Worm (Caenorhabditis elegans): ENCODE data around the gene F40F12.3.

F40F12.3 gene

DNA sequence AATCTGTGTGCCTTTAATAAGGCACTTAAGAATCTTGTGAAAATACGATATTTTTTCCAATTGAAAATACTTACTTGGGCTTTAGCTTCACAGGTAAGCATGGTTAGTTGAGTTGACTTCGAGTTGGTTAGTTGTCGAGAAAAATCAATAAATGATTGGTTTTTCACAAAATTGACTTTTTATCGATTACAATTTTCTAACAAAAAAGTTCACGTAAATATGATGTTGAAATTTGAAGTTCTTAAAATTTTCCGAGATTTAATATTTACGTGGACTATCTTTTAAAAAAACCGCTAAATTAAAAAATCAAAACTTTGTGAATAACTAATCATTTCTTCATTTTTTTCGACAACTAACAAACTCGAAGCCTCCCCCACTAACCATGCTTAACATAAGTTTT, at the start of gene F40F12.3:
Gene F40F12.3 (minus strand): TSS at position 101 of the 400 bp plus-strand sequence.
- TF ChIP-seq ceh-13 (GFP tag; optimal IDR thresholded peaks at IDR 0.05) = no peak
- no peak for TF ChIP-seq tbx-11 (GFP tag; IDR thresholded peaks at IDR 0.05)
- TF ChIP-seq flt-1 (GFP tag; IDR thresholded peaks at IDR 0.05) = no peak
- TF ChIP-seq hmbx-1 (tag; optimal IDR thresholded peaks at IDR 0.05) = no peak
- no peak for TF ChIP-seq tbx-37 (GFP tag; conservative IDR thresholded peaks at IDR 0.05)
- no peak for TF ChIP-seq tra-4 (tag; optimal IDR thresholded peaks at IDR 0.05)
- TF ChIP-seq hnd-1 (tag; optimal IDR thresholded peaks at IDR 0.05) = no peak
- no peak for TF ChIP-seq ets-7 (tag; optimal IDR thresholded peaks at IDR 0.05)

DNA sequence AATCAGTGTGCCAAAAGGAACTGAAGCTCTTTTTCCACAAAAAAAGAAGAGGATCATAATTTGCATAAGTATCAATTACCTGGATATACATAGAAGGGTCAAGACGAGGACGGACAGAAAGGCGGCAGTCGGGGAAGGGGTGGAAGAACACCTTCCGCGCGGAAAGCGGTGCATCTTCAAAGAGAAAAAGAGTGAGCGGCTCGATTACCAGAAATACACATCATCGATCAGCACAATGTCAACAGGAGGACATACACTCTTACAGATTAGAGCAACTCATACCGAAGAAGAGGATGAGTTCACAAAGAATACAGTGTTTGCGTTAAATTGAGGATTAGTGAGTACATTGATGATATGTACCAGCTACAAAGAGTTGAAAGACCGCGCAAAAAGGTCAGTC, 48.7 kb upstream of the F40F12.3 start:
- TF ChIP-seq hmg-4 (GFP tag; optimal IDR thresholded peaks at IDR 0.05) (peak; percentile 43), scrt-1 (GFP tag; IDR thresholded peaks at IDR 0.05) (no peak)

DNA sequence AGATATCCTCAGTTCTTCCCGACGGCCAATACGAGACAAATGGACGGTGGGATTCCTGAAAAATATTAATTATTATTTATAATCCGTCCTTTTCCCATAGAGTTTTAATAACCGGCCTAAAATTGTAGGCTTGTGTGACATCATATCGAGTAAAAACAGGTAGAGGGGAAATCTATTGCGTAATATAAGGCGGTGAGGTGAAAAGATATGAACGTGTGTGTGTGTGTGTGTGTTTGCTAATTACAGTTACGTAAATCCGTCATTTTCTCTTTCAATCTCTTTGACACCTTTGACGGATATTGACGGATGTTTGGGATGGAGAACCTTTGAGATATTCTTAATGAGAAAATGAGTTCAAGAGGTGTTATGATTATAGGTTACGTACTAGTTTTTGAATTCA, 44.8 kb upstream of the F40F12.3 start:
- TF ChIP-seq hmg-4 (GFP tag; optimal IDR thresholded peaks at IDR 0.05) = no peak
- no peak for TF ChIP-seq tbx-11 (GFP tag; IDR thresholded peaks at IDR 0.05)
- no peak for TF ChIP-seq aly-1 (tag; optimal IDR thresholded peaks at IDR 0.05)
- no peak for TF ChIP-seq scrt-1 (GFP tag; IDR thresholded peaks at IDR 0.05)
- peak; percentile 58 for TF ChIP-seq ceh-36 (tag; optimal IDR thresholded peaks at IDR 0.05)
- TF ChIP-seq tra-4 (tag; optimal IDR thresholded peaks at IDR 0.05) = no peak
- TF ChIP-seq pes-1 (GFP tag; IDR thresholded peaks at IDR 0.05) = 0 out of 2 replicates have a peak, but pooled peaks have one; percentile 15

DNA sequence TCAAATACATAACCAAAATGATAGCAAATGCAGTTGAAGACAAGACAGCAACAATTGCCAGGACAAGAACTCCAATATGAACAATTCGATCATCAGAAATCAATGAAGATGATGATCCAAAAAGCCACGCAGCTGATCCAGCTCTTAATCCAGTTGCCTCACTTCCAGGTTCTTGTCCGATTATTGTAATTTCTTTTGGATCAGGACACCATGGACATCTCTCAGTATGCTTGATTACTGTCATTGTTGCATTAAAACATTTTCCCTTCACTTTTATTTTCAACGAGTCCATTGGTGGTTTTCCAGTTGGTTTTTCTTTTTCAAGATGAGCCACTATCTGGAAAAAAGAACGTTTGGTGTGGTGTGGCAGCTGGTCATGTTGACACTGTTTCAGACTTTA, 43.8 kb upstream of the F40F12.3 start:
- TF ChIP-seq ama-1 (optimal IDR thresholded peaks at IDR 0.05) (no peak), F13C5.2 (tag; optimal IDR thresholded peaks at IDR 0.05) (no peak), sea-1 (GFP tag; conservative IDR thresholded peaks at IDR 0.05) (no peak), pes-1 (GFP tag; IDR thresholded peaks at IDR 0.05) (no peak), ceh-36 (tag; optimal IDR thresholded peaks at IDR 0.05) (no peak), ceh-13 (GFP tag; optimal IDR thresholded peaks at IDR 0.05) (no peak), hmg-4 (GFP tag; optimal IDR thresholded peaks at IDR 0.05) (no peak), tra-4 (tag; optimal IDR thresholded peaks at IDR 0.05) (no peak)

DNA sequence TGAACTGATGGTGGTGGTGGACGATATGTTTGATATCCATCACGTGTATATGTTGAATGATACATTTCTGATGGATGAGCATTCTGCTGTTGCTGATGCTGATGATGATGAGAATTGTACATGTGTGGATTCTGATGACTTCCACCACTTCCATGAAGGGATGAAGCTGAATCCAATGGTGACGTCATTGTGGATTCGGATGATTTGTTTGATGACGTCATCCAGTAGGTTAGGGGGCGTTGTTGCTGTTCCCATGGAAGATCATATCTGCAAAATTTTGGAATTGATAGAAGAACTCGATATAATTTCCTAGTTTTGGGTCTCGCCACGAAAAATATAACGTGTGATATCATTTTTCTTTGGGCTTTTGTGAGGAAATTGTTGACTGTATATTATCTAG, 42.8 kb upstream of the F40F12.3 start:
- TF ChIP-seq ets-7 (tag; optimal IDR thresholded peaks at IDR 0.05) = no peak
- no peak for TF ChIP-seq ceh-13 (GFP tag; optimal IDR thresholded peaks at IDR 0.05)

DNA sequence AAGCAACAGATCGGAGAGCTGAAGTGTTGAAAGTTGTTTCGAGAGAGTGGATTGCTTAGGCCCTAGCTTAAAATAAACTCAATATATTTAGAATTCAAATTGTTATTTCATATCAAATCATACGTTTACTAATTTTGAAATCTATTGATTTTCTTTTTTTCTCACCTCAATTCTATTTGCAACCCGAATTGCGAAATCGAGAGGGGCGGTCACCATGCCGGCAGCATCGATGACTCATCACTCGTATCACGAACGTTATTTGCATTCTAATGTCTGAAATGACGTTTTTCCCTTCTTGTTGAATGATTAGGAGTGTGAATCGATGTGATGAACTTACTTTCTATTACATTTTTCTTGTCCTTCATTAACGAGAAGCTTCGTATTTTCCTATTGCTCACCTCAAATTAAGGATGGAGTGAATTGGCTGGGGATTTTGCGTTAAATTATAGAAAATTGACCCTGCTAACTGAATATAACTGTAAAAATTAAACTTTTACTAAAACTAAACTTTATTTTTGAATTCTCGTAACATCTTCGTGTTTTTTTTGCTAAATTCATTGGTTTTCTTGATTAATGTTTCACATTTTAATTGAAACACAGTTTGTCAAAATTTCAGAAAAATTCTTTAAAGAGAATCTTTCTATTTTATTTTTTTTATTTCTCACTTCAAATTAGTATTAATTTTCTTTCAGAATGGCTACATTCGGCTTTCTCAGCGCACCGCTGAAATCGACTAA, 36.2 kb upstream of the F40F12.3 start, which contains the start of gene alx-1:
Gene alx-1 (plus strand): TSS at position 687 of the 737 bp plus-strand sequence.
- TF ChIP-seq B0310.2 (tag; optimal IDR thresholded peaks at IDR 0.05) (no peak), aly-1 (tag; optimal IDR thresholded peaks at IDR 0.05) (no peak), pes-1 (GFP tag; IDR thresholded peaks at IDR 0.05) (no peak), F13C5.2 (tag; optimal IDR thresholded peaks at IDR 0.05) (no peak)

DNA sequence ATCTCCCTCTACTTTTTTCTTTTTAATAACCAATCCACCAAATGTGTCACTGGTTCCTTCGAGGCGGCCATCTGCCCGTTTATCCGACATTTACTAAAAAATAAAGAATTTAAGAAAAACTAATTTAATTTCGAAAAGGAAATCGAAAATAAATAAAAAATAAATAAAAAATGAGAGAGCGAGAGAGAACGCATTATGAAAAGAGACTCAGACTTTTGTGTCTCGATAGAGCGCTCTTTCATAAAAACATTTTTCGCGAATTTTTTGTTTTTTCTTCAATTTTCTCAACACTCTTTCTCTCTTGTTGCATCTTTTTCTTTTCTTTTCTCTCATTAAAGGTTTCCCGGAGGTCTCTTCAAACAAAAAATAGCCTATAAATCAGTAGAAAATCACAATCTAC, 35.5 kb upstream of the F40F12.3 start, which contains the start of gene mog-1:
Gene mog-1 (minus strand): TSS at position 93 of the 400 bp plus-strand sequence.
- TF ChIP-seq ceh-36 (tag; optimal IDR thresholded peaks at IDR 0.05) (no peak), hnd-1 (tag; optimal IDR thresholded peaks at IDR 0.05) (no peak), ets-7 (tag; optimal IDR thresholded peaks at IDR 0.05) (no peak), tra-4 (tag; optimal IDR thresholded peaks at IDR 0.05) (no peak), sea-1 (GFP tag; conservative IDR thresholded peaks at IDR 0.05) (no peak), flt-1 (GFP tag; IDR thresholded peaks at IDR 0.05) (no peak), hmbx-1 (tag; optimal IDR thresholded peaks at IDR 0.05) (no peak), hmg-4 (GFP tag; optimal IDR thresholded peaks at IDR 0.05) (no peak), aly-1 (tag; optimal IDR thresholded peaks at IDR 0.05) (no peak), ceh-13 (GFP tag; optimal IDR thresholded peaks at IDR 0.05) (no peak), tbx-37 (GFP tag; conservative IDR thresholded peaks at IDR 0.05) (no peak), F13C5.2 (tag; optimal IDR thresholded peaks at IDR 0.05) (no peak), pes-1 (GFP tag; IDR thresholded peaks at IDR 0.05) (no peak), B0310.2 (tag; optimal IDR thresholded peaks at IDR 0.05) (no peak), ama-1 (optimal IDR thresholded peaks at IDR 0.05) (no peak), tbx-11 (GFP tag; IDR thresholded peaks at IDR 0.05) (no peak), scrt-1 (GFP tag; IDR thresholded peaks at IDR 0.05) (no peak)

DNA sequence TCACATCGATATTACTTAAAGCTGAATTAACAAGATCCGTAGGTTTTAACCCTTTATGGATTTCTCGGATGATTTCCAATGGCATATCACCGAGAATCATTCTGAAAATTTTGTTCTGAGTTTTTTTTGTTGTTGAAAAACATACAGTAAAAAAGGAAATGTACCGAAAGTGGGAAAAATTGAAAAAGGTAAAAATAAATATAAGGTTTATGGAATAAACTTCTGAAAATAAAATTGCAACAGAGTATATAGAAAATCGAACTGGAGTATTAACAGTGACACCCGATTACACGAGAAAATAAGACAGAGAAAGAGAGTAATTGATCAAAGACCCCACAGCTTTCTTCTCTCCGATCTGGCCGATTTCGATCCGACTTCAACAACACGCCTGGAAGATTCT, 31.2 kb upstream of the F40F12.3 start, which contains the start of gene K03H1.11:
Gene K03H1.11 (minus strand): TSS at position 101 of the 400 bp plus-strand sequence.
- TF ChIP-seq tbx-37 (GFP tag; conservative IDR thresholded peaks at IDR 0.05) (no peak), tra-4 (tag; optimal IDR thresholded peaks at IDR 0.05) (no peak), ceh-36 (tag; optimal IDR thresholded peaks at IDR 0.05) (no peak), B0310.2 (tag; optimal IDR thresholded peaks at IDR 0.05) (no peak), sea-1 (GFP tag; conservative IDR thresholded peaks at IDR 0.05) (no peak), hmbx-1 (tag; optimal IDR thresholded peaks at IDR 0.05) (no peak), ets-7 (tag; optimal IDR thresholded peaks at IDR 0.05) (no peak), pes-1 (GFP tag; IDR thresholded peaks at IDR 0.05) (no peak), flt-1 (GFP tag; IDR thresholded peaks at IDR 0.05) (no peak), tbx-11 (GFP tag; IDR thresholded peaks at IDR 0.05) (no peak), hnd-1 (tag; optimal IDR thresholded peaks at IDR 0.05) (no peak)

DNA sequence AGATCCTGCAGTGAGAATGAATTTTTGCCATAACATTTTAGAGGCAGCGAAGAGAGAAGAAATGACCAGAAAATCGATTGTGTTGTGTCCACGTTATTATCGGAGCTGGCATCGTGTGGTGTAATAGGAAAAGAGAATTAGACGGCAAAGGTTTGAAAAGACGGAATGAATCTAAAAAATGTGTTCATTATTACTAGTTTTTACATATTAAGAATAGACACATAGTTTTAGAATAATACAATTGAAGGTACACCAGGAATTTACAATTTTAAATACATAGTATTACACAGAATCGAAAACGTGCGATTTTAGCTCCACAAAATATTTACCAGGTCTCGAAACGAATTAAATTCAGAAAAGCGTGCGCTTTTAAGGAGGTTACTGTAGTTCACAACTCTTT, 29.6 kb upstream of the F40F12.3 start, which contains the start of gene K03H1.13:
Gene K03H1.13 (minus strand): TSS at position 101 of the 400 bp plus-strand sequence.
- no peak for TF ChIP-seq ceh-13 (GFP tag; optimal IDR thresholded peaks at IDR 0.05)
- TF ChIP-seq ets-7 (tag; optimal IDR thresholded peaks at IDR 0.05) = no peak
- TF ChIP-seq hnd-1 (tag; optimal IDR thresholded peaks at IDR 0.05) = no peak
- TF ChIP-seq F13C5.2 (tag; optimal IDR thresholded peaks at IDR 0.05) = no peak
- no peak for TF ChIP-seq hmg-4 (GFP tag; optimal IDR thresholded peaks at IDR 0.05)
- no peak for TF ChIP-seq ceh-36 (tag; optimal IDR thresholded peaks at IDR 0.05)
- TF ChIP-seq tbx-11 (GFP tag; IDR thresholded peaks at IDR 0.05) = no peak
- TF ChIP-seq flt-1 (GFP tag; IDR thresholded peaks at IDR 0.05) = no peak
- TF ChIP-seq pes-1 (GFP tag; IDR thresholded peaks at IDR 0.05) = no peak
- no peak for TF ChIP-seq hmbx-1 (tag; optimal IDR thresholded peaks at IDR 0.05)
- no peak for TF ChIP-seq aly-1 (tag; optimal IDR thresholded peaks at IDR 0.05)
- TF ChIP-seq ama-1 (optimal IDR thresholded peaks at IDR 0.05) = no peak
- no peak for TF ChIP-seq scrt-1 (GFP tag; IDR thresholded peaks at IDR 0.05)
- TF ChIP-seq tbx-37 (GFP tag; conservative IDR thresholded peaks at IDR 0.05) = no peak
